Worm (Caenorhabditis elegans): ENCODE data around the gene pck-1.

- no peak for TF ChIP-seq ztf-29 (GFP tag; IDR thresholded peaks at IDR 0.05)
- TF ChIP-seq tab-1 (GFP tag; IDR thresholded peaks at IDR 0.05) = no peak
- TF ChIP-seq med-1 (GFP tag; optimal IDR thresholded peaks at IDR 0.05; ENCODE audit: insufficient read depth) = no peak
- TF ChIP-seq ref-1 (GFP tag; conservative IDR thresholded peaks at IDR 0.05) = no peak
- TF ChIP-seq T22C8.4 (GFP tag; IDR thresholded peaks at IDR 0.05) = no peak
- TF ChIP-seq flt-1 (GFP tag; IDR thresholded peaks at IDR 0.05) = no peak
- TF ChIP-seq ztf-23 (GFP tag; IDR thresholded peaks at IDR 0.05) = no peak
- TF ChIP-seq klf-2 (GFP tag; conservative IDR thresholded peaks at IDR 0.05) = no peak
- TF ChIP-seq cog-1 (tag; optimal IDR thresholded peaks at IDR 0.05) = no peak
Observed at ce11 chrIII:29626-30025, 36.4 kb downstream of the pck-1 start.
